Fruit fly (Drosophila melanogaster) whole organism, prepupa: Measurements from ENCODE around the gene Gr63a.

Experiments used
- CG11294 ChIP-seq: fragments of 200-800 bp; sonication (Bioruptor generic); IDR thresholded peaks from 2 replicates; pipeline ENCODE4 v1.3.6; 2022; ENCODE audit warnings: missing biosample characterization, missing genetic modification characterization
- CG11762 ChIP-seq: fragments of 200-800 bp; sonication (Bioruptor generic); optimal IDR thresholded peaks from 3 replicates; lab custom pipeline; 2016; ENCODE audit warnings: missing biosample characterization, missing genetic modification characterization; ENCODE audit not compliant: insufficient read depth
- CG31627 ChIP-seq: fragments of 200-800 bp; sonication (Bioruptor generic); optimal IDR thresholded peaks from 3 replicates; lab custom pipeline; 2016; ENCODE audit warnings: missing biosample characterization, missing genetic modification characterization
- CG6276 ChIP-seq: fragments of 200-800 bp; sonication (Bioruptor generic); optimal IDR thresholded peaks from 2 replicates; lab custom pipeline; 2017; ENCODE audit warnings: missing biosample characterization, mild to moderate bottlenecking, missing genetic modification characterization
- CG6854 ChIP-seq: fragments of 200-800 bp; sonication (Bioruptor generic); optimal IDR thresholded peaks from 2 replicates; lab custom pipeline; 2017; ENCODE audit warnings: missing biosample characterization, mild to moderate bottlenecking, missing genetic modification characterization
- CG9139 ChIP-seq: fragments of 200-800 bp; sonication (Bioruptor generic); optimal IDR thresholded peaks from 3 replicates; lab custom pipeline; 2017; ENCODE audit warnings: missing biosample characterization, mild to moderate bottlenecking, missing genetic modification characterization
- Eip75B ChIP-seq: fragments of 200-800 bp; sonication (Bioruptor generic); optimal IDR thresholded peaks from 3 replicates; lab custom pipeline; 2016; ENCODE audit warnings: missing biosample characterization, missing genetic modification characterization
- Ets96B ChIP-seq: fragments of 200-800 bp; optimal IDR thresholded peaks from 2 replicates; lab custom pipeline; 2019; ENCODE audit warnings: missing biosample characterization, mild to moderate bottlenecking, missing genetic modification characterization, moderate library complexity
- Gug ChIP-seq: fragments of 200-800 bp; sonication (Bioruptor generic); IDR thresholded peaks from 2 replicates; pipeline ENCODE4 v1.3.6; 2022; ENCODE audit warnings: missing biosample characterization, missing genetic modification characterization
- Lpt ChIP-seq: fragments of 200-800 bp; sonication (Bioruptor generic); optimal IDR thresholded peaks from 3 replicates; lab custom pipeline; 2016; ENCODE audit warnings: missing biosample characterization, missing genetic modification characterization
- OdsH ChIP-seq: fragments of 200-800 bp; sonication (Bioruptor generic); optimal IDR thresholded peaks from 3 replicates; lab custom pipeline; 2016; ENCODE audit warnings: missing biosample characterization, missing genetic modification characterization
- Sox102F ChIP-seq: fragments of 200-800 bp; sonication (Bioruptor generic); optimal IDR thresholded peaks from 2 replicates; lab custom pipeline; 2016; ENCODE audit warnings: missing biosample characterization, mild to moderate bottlenecking, missing genetic modification characterization
- achi ChIP-seq: fragments of 200-800 bp; sonication (Bioruptor generic); optimal IDR thresholded peaks from 3 replicates; lab custom pipeline; 2016; ENCODE audit warnings: missing biosample characterization, missing genetic modification characterization
- acj6 ChIP-seq: fragments of 200-800 bp; sonication (Bioruptor generic); optimal IDR thresholded peaks from 3 replicates; lab custom pipeline; 2016; ENCODE audit warnings: missing biosample characterization, missing genetic modification characterization
- dsx ChIP-seq: fragments of 200-800 bp; optimal IDR thresholded peaks from 3 replicates; lab custom pipeline; 2019; ENCODE audit warnings: missing biosample characterization, mild to moderate bottlenecking, missing genetic modification characterization, moderate library complexity; ENCODE audit not compliant: poor library complexity, severe bottlenecking
- fd85E ChIP-seq: fragments of 200-800 bp; sonication (Bioruptor generic); optimal IDR thresholded peaks from 3 replicates; lab custom pipeline; 2016; ENCODE audit warnings: missing biosample characterization, missing genetic modification characterization
- fkh ChIP-seq: fragments of 200-800 bp; sonication (Bioruptor generic); optimal IDR thresholded peaks from 3 replicates; lab custom pipeline; 2017; ENCODE audit warnings: missing biosample characterization, mild to moderate bottlenecking, missing genetic modification characterization, moderate library complexity
- net ChIP-seq: fragments of 200-800 bp; sonication (Bioruptor generic); optimal IDR thresholded peaks from 3 replicates; lab custom pipeline; 2016; ENCODE audit warnings: missing biosample characterization, missing genetic modification characterization
- salr ChIP-seq, 2 experiments: fragments of 200-800 bp; sonication (Bioruptor generic); optimal IDR thresholded peaks; 3 replicates each; lab custom pipeline; 2016 to 2018; ENCODE audit warnings: missing biosample characterization in 2 of 2, missing genetic modification characterization in 2 of 2, mild to moderate bottlenecking in 1 of 2

The Gr63a gene

dm6 chr3L:3845815-3846375, 50.5 kb downstream of the Gr63a start, which contains the start of gene Awh (continued):
- no peak for TF ChIP-seq CG11762 (GFP tag; lab: Kevin White, UChicago)
- no peak for TF ChIP-seq Eip75B (GFP tag; lab: Kevin White, UChicago)
- no peak for TF ChIP-seq dsx
- no peak for TF ChIP-seq Sox102F
- no peak for TF ChIP-seq salr (GFP tag; optimal IDR thresholded peaks at IDR 0.05; lab: Kevin White, UChicago)
- TF ChIP-seq CG9139: peak; percentile 13
- no peak for TF ChIP-seq fkh
- no peak for TF ChIP-seq CG31627 (GFP tag; lab: Kevin White, UChicago)
- TF ChIP-seq CG6276 (GFP tag; lab: Kevin White, UChicago): no peak
- TF ChIP-seq achi (GFP tag; lab: Kevin White, UChicago): no peak
- no peak for TF ChIP-seq fd85E
- no peak for TF ChIP-seq Ets96B (tag; lab: Kevin White, UChicago)
- no peak for TF ChIP-seq OdsH
- TF ChIP-seq CG6854: no peak
- peak; percentile 30 for TF ChIP-seq net (GFP tag; lab: Kevin White, UChicago)
- TF ChIP-seq Lpt (GFP tag; lab: Kevin White, UChicago): no peak
- TF ChIP-seq CG11294 (GFP tag; lab: Robert Waterston, UW): no peak
- no peak for TF ChIP-seq Gug (GFP tag; lab: Robert Waterston, UW)
- TF ChIP-seq acj6: no peak
